Worm (Caenorhabditis elegans) whole organism, mixed stage, embryonic: ENCODE data around the gene F23D12.1.

Experiments used
- ces-1 ChIP-seq: fragments of 150-350 bp; optimal IDR thresholded peaks from 2 replicates; lab custom pipeline; 2014; ENCODE audit warnings: missing biosample characterization, missing genetic modification reagents, missing genetic modification characterization
- cnd-1 ChIP-seq: fragments of 200-800 bp; sonication (Bioruptor generic); optimal IDR thresholded peaks from 2 replicates; lab custom pipeline; 2018; ENCODE audit warnings: mild to moderate bottlenecking, missing genetic modification characterization, missing compliant biosample characterization
- nhr-237 ChIP-seq: fragments of 150-350 bp; optimal IDR thresholded peaks from 2 replicates; lab custom pipeline; 2014; ENCODE audit warnings: missing biosample characterization, missing genetic modification characterization
- nhr-28 ChIP-seq: fragments of 150-350 bp; optimal IDR thresholded peaks from 2 replicates; lab custom pipeline; 2014; ENCODE audit warnings: missing biosample characterization, missing genetic modification characterization
- pha-4 ChIP-seq: fragments of 150-350 bp; optimal IDR thresholded peaks from 2 replicates; lab custom pipeline; 2018; ENCODE audit warnings: missing biosample characterization, missing genetic modification reagents, missing genetic modification characterization
- snpc-4 ChIP-seq: fragments of 150-350 bp; optimal IDR thresholded peaks from 2 replicates; lab custom pipeline; 2014; ENCODE audit warnings: missing biosample characterization, missing genetic modification characterization

- TF ChIP-seq nhr-237 (tag; lab: Kevin White, UChicago) (no peak), pha-4 (tag; lab: Kevin White, UChicago) (no peak), snpc-4 (tag; lab: Kevin White, UChicago) (no peak), nhr-28 (no peak), ces-1 (GFP tag; lab: Kevin White, UChicago) (no peak), cnd-1 (tag; lab: Kevin White, UChicago) (no peak)
Measured at ce11 chrX:14412774-14413173, 15.2 kb downstream of the F23D12.1 start, which contains the start of gene fbxa-179.
